Fruit fly (Drosophila melanogaster): ENCODE data around the gene CG6664.

Gene CG6664

DNA sequence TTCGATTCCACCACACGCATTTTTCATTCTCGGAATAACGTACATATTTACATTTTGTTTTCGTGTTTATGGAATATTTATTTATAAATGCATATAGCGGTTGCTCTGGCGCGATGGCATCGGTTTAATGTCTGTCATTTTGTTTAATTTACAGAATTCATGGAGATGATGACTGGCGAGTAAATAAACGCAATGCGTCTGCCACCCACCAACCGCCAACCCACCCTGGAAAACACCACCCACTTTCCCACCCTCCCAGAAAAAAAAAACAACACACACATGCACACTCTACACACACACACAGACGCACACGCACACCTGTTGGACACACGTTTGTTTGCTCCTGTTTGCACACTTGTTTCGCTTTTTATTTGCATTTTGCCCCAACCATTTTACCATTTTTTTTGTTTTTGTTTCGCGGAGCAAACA, 31.8 kb upstream of the CG6664 start (continued):
- TF ChIP-seq grn (GFP tag; optimal IDR thresholded peaks at IDR 0.05) (no peak), slbo (GFP tag; IDR thresholded peaks at IDR 0.05) (no peak), CG10979 (tag; optimal IDR thresholded peaks at IDR 0.05) (peak; percentile 18), CG10209 (GFP tag; optimal IDR thresholded peaks at IDR 0.05) (peak; percentile 8), CG10431 (GFP tag; optimal IDR thresholded peaks at IDR 0.05) (peak; percentile 56), CG8290 (GFP tag; optimal IDR thresholded peaks at IDR 0.05) (no peak), CG8290 (tag; optimal IDR thresholded peaks at IDR 0.05) (no peak), Sox102F (GFP tag; optimal IDR thresholded peaks at IDR 0.05) (no peak), crol (GFP tag; IDR thresholded peaks at IDR 0.05) (peak; percentile 23; the same call in 1 of the 2 replicates), Lpt (GFP tag; optimal IDR thresholded peaks at IDR 0.05) (no peak), CG33557 (GFP tag; optimal IDR thresholded peaks at IDR 0.05) (peak; percentile 5), hkb (optimal IDR thresholded peaks at IDR 0.05) (no peak), hkb (GFP tag; IDR thresholded peaks at IDR 0.05) (no peak), D19B (GFP tag; optimal IDR thresholded peaks at IDR 0.05) (no peak), CG3995 (GFP tag; optimal IDR thresholded peaks at IDR 0.05) (no peak), eve (GFP tag; optimal IDR thresholded peaks at IDR 0.05) (no peak), nerfin-1 (tag; optimal IDR thresholded peaks at IDR 0.05) (peak; percentile 56), btn (GFP tag; optimal IDR thresholded peaks at IDR 0.05) (no peak), CG18599 (GFP tag; optimal IDR thresholded peaks at IDR 0.05) (peak; percentile 47), jigr1 (GFP tag; IDR thresholded peaks at IDR 0.05) (no peak), amos (GFP tag; IDR thresholded peaks at IDR 0.05; ENCODE audit: partially characterized antibody) (no peak), Elba2 (GFP tag; optimal IDR thresholded peaks at IDR 0.05) (no peak), CG10267 (tag; optimal IDR thresholded peaks at IDR 0.05) (no peak), CG7372 (GFP tag; IDR thresholded peaks at IDR 0.05) (no peak), CG7556 (GFP tag; optimal IDR thresholded peaks at IDR 0.05) (peak; percentile 13), fd102C (GFP tag; optimal IDR thresholded peaks at IDR 0.05) (no peak), kni (GFP tag; optimal IDR thresholded peaks at IDR 0.05) (peak; percentile 55), E2f1 (GFP tag; IDR thresholded peaks at IDR 0.05) (no peak), CG14441 (GFP tag; IDR thresholded peaks at IDR 0.05) (no peak), tap (tag; optimal IDR thresholded peaks at IDR 0.05) (no peak), CG31365 (tag; optimal IDR thresholded peaks at IDR 0.05) (peak; percentile 22), sima (GFP tag; optimal IDR thresholded peaks at IDR 0.05) (no peak), lov (optimal IDR thresholded peaks at IDR 0.05) (no peak), lov (GFP tag; IDR thresholded peaks at IDR 0.05) (no peak), CG12744 (GFP tag; optimal IDR thresholded peaks at IDR 0.05) (no peak), ase (GFP tag; IDR thresholded peaks at IDR 0.05) (no peak), sens (GFP tag) (peak; percentile 67), ro (GFP tag; IDR thresholded peaks at IDR 0.05) (no peak), mam (GFP tag; optimal IDR thresholded peaks at IDR 0.05) (no peak), CG1832 (GFP tag; optimal IDR thresholded peaks at IDR 0.05) (no peak), CG15073 (GFP tag; optimal IDR thresholded peaks at IDR 0.05) (no peak), CG8478 (optimal IDR thresholded peaks at IDR 0.05) (no peak), CG42726 (GFP tag; IDR thresholded peaks at IDR 0.05; ENCODE audit: partially characterized antibody) (no peak), ttk (GFP tag; IDR thresholded peaks at IDR 0.05) (no peak), CG17328 (GFP tag; IDR thresholded peaks at IDR 0.05) (peak; percentile 33; the same call in 1 of the 2 replicates), NC2β (GFP tag; optimal IDR thresholded peaks at IDR 0.05) (no peak), gcm (GFP tag; optimal IDR thresholded peaks at IDR 0.05) (peak; percentile 6), phol (tag; optimal IDR thresholded peaks at IDR 0.05) (no peak), pum (GFP tag; optimal IDR thresholded peaks at IDR 0.05) (no peak), emc (GFP tag; optimal IDR thresholded peaks at IDR 0.05) (no peak), Spps (tag; optimal IDR thresholded peaks at IDR 0.05) (no peak), org-1 (GFP tag; optimal IDR thresholded peaks at IDR 0.05) (peak; percentile 13), ATbp (GFP tag; optimal IDR thresholded peaks at IDR 0.05) (peak; percentile 81)
